Worm (Caenorhabditis elegans) whole organism, mixed stage, embryonic: ENCODE results near the gene nhr-94.

Experiments used
- drap-1 ChIP-seq: fragments of 200-800 bp; sonication (Bioruptor generic); optimal IDR thresholded peaks from 3 replicates; lab custom pipeline; 2018; ENCODE audit warnings: mild to moderate bottlenecking, missing genetic modification characterization, missing compliant biosample characterization
- elt-1 ChIP-seq: sonication (generic microtip); optimal IDR thresholded peaks from 2 replicates; lab custom pipeline; 2017; ENCODE audit warnings: missing genetic modification characterization, mild to moderate bottlenecking, missing compliant biosample characterization, antibody characterized with exemption, moderate library complexity, borderline replicate concordance; ENCODE audit not compliant: insufficient read depth
- elt-3 ChIP-seq: fragments of 150-350 bp; optimal IDR thresholded peaks from 2 replicates; lab custom pipeline; 2014; ENCODE audit warnings: missing biosample characterization, missing genetic modification characterization
- nhr-237 ChIP-seq: fragments of 150-350 bp; optimal IDR thresholded peaks from 2 replicates; lab custom pipeline; 2014; ENCODE audit warnings: missing biosample characterization, missing genetic modification characterization
- unc-62 ChIP-seq: fragments of 150-350 bp; optimal IDR thresholded peaks from 2 replicates; lab custom pipeline; 2014; ENCODE audit warnings: missing biosample characterization, missing genetic modification reagents, missing genetic modification characterization

DNA sequence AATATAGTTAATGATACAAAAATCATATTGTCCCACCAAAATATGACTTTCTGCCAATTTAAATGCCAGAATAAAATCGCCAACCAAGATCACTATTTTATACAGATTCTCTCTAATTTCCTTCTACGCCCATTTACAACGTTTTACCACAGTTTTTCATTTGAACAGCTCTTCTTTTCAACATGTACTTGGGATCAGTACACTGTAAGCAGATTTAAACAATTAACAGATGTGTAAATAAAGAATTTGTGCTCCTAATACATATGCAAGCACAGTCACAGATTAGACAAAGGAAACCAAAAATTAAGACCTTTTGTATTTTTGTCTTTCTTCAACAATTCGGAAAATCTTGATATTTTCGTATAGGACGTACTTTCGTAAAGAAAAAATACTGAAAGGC is 42.7 kb downstream of the nhr-94 start, which contains the start of gene F07C4.11:
- TF ChIP-seq drap-1 (GFP tag; lab: Kevin White, UChicago) (no peak), unc-62 (GFP tag; lab: Kevin White, UChicago) (no peak), nhr-237 (no peak), elt-3 (tag; lab: Kevin White, UChicago) (no peak), elt-1 (tag; lab: Kevin White, UChicago) (no peak)
